Worm (Caenorhabditis elegans) whole organism, young adult: ENCODE results near the gene lin-31.

ENCODE experiments used
- B0035.1 ChIP-seq: sonication (generic microtip); optimal IDR thresholded peaks from 2 replicates; lab custom pipeline; 2016; ENCODE audit warnings: missing genetic modification characterization, mild to moderate bottlenecking, missing compliant biosample characterization, missing genotype, missing genetic modification reagents
- F23B12.7 ChIP-seq: sonication (generic microtip); optimal IDR thresholded peaks from 2 replicates; lab custom pipeline; 2017; ENCODE audit warnings: missing genetic modification characterization, mild to moderate bottlenecking, missing compliant biosample characterization, antibody characterized with exemption, moderate library complexity; ENCODE audit not compliant: insufficient read depth
- F55B11.4 ChIP-seq: sonication (generic microtip); optimal IDR thresholded peaks from 2 replicates; lab custom pipeline; 2016; ENCODE audit warnings: missing compliant biosample characterization, missing genetic modification characterization, borderline replicate concordance; ENCODE audit not compliant: insufficient read depth
- F57A8.1 ChIP-seq: fragments of 200-800 bp; sonication (Bioruptor generic); optimal IDR thresholded peaks from 2 replicates; lab custom pipeline; 2018; ENCODE audit warnings: mild to moderate bottlenecking, missing genetic modification characterization, moderate library complexity, missing compliant biosample characterization
- T26A5.8 ChIP-seq: sonication (generic microtip); optimal IDR thresholded peaks from 2 replicates; lab custom pipeline; 2016; ENCODE audit warnings: missing genetic modification characterization, missing compliant biosample characterization
- Y53F4B.3 ChIP-seq: fragments of 200-800 bp; sonication (Bioruptor generic); IDR thresholded peaks from 2 replicates; pipeline ENCODE4 v1.3.6; 2022; ENCODE audit warnings: missing genetic modification reagents, missing genetic modification characterization, missing compliant biosample characterization
- Y53G8AR.9 ChIP-seq: fragments of 200-800 bp; sonication (Bioruptor generic); conservative IDR thresholded peaks from 2 replicates; pipeline ENCODE4 v1.3.6; 2022; ENCODE audit warnings: missing genetic modification reagents, missing genetic modification characterization, missing compliant biosample characterization
- Y56A3A.18 ChIP-seq: fragments of 200-800 bp; sonication (Bioruptor generic); IDR thresholded peaks from 2 replicates; pipeline ENCODE4 v1.3.6; 2022; ENCODE audit warnings: missing genetic modification reagents, missing genetic modification characterization, missing compliant biosample characterization
- akir-1 ChIP-seq: fragments of 200-800 bp; sonication (Bioruptor generic); optimal IDR thresholded peaks from 2 replicates; lab custom pipeline; 2018; ENCODE audit warnings: mild to moderate bottlenecking, missing genetic modification characterization, moderate library complexity, missing compliant biosample characterization
- ama-1 ChIP-seq, 3 experiments: fragments of 150-350 bp in 1 of 3; sonication (generic microtip) in 2 of 3; optimal IDR thresholded peaks; 2 replicates each; lab custom pipeline; 2014 to 2018; ENCODE audit warnings: missing biosample characterization in 2 of 3, missing genetic modification characterization in 2 of 3, missing genetic modification reagents in 2 of 3
- aptf-2 ChIP-seq: fragments of 200-800 bp; sonication (Bioruptor generic); conservative IDR thresholded peaks from 2 replicates; pipeline ENCODE4 v1.3.6; 2022; ENCODE audit warnings: missing genetic modification reagents, missing genetic modification characterization, missing compliant biosample characterization
- athp-1 ChIP-seq: sonication (generic microtip); optimal IDR thresholded peaks from 2 replicates; lab custom pipeline; 2017; ENCODE audit warnings: mild to moderate bottlenecking, missing genetic modification characterization, missing compliant biosample characterization
- bed-1 ChIP-seq: fragments of 200-800 bp; sonication (Bioruptor generic); IDR thresholded peaks from 2 replicates; pipeline ENCODE4 v1.3.6; 2022; ENCODE audit warnings: missing genetic modification reagents, missing genetic modification characterization, missing compliant biosample characterization
- cebp-2 ChIP-seq: fragments of 200-800 bp; sonication (Bioruptor generic); IDR thresholded peaks from 2 replicates; pipeline ENCODE4 v1.3.6; 2022; ENCODE audit warnings: missing genetic modification characterization, missing compliant biosample characterization
- egrh-3 ChIP-seq: fragments of 200-800 bp; sonication (Bioruptor generic); IDR thresholded peaks from 2 replicates; pipeline ENCODE4 v1.3.6; 2022; ENCODE audit warnings: missing genetic modification reagents, missing genetic modification characterization, missing compliant biosample characterization
- ekl-4 ChIP-seq: fragments of 200-800 bp; sonication (Bioruptor generic); IDR thresholded peaks from 2 replicates; pipeline ENCODE4 v1.3.6; 2022; ENCODE audit warnings: missing genetic modification reagents, missing genetic modification characterization, missing compliant biosample characterization
- hlh-26 ChIP-seq: fragments of 200-800 bp; sonication (Bioruptor generic); conservative IDR thresholded peaks from 2 replicates; pipeline ENCODE4 v1.3.6; 2022; ENCODE audit warnings: missing genetic modification reagents, missing genetic modification characterization, missing compliant biosample characterization
- let-526 ChIP-seq: fragments of 200-800 bp; sonication (Bioruptor generic); IDR thresholded peaks from 2 replicates; pipeline ENCODE4 v1.3.6; 2022; ENCODE audit warnings: missing genetic modification reagents, missing genetic modification characterization, missing compliant biosample characterization
- lin-35 ChIP-seq, 3 experiments: fragments of 150-350 bp in 2 of 3; sonication (generic microtip) in 1 of 3; optimal IDR thresholded peaks; 2 replicates each; lab custom pipeline; 2014 to 2018; ENCODE audit warnings: missing biosample characterization in 3 of 3, missing genetic modification characterization in 3 of 3, missing genetic modification reagents in 3 of 3
- mes-4 ChIP-seq: sonication (generic microtip); optimal IDR thresholded peaks from 2 replicates; lab custom pipeline; 2016; ENCODE audit warnings: missing genotype, missing genetic modification characterization, missing compliant biosample characterization
- nfya-2 ChIP-seq: fragments of 200-800 bp; sonication (Bioruptor generic); IDR thresholded peaks from 2 replicates; pipeline ENCODE4 v1.3.6; 2022; ENCODE audit warnings: missing genetic modification reagents, missing genetic modification characterization, missing compliant biosample characterization
- nfyb-1 ChIP-seq: fragments of 200-800 bp; sonication (Bioruptor generic); IDR thresholded peaks from 2 replicates; pipeline ENCODE4 v1.3.6; 2022; ENCODE audit warnings: missing genetic modification reagents, missing genetic modification characterization, missing compliant biosample characterization
- nhr-90 ChIP-seq: sonication (generic microtip); optimal IDR thresholded peaks from 2 replicates; lab custom pipeline; 2016; ENCODE audit warnings: missing genotype, mild to moderate bottlenecking, missing genetic modification characterization, missing compliant biosample characterization
- pbrm-1 ChIP-seq: fragments of 200-800 bp; sonication (Bioruptor generic); IDR thresholded peaks from 2 replicates; pipeline ENCODE4 v1.3.6; 2022; ENCODE audit warnings: missing genetic modification reagents, missing genetic modification characterization, missing compliant biosample characterization
- pha-4 ChIP-seq: fragments of 150-350 bp; sonication (generic microtip); optimal IDR thresholded peaks from 2 replicates; lab custom pipeline; 2014; ENCODE audit warnings: missing biosample characterization, missing genetic modification reagents, missing genetic modification characterization
- rcor-1 ChIP-seq: fragments of 200-800 bp; sonication (Bioruptor generic); IDR thresholded peaks from 2 replicates; pipeline ENCODE4 v1.3.6; 2022; ENCODE audit warnings: missing genetic modification reagents, missing genetic modification characterization, missing compliant biosample characterization
- sdz-38 ChIP-seq: sonication (generic microtip); optimal IDR thresholded peaks from 2 replicates; lab custom pipeline; 2016; ENCODE audit warnings: missing genotype, missing genetic modification characterization, missing compliant biosample characterization
- sea-2 ChIP-seq: fragments of 200-800 bp; sonication (Bioruptor generic); IDR thresholded peaks from 2 replicates; pipeline ENCODE4 v1.3.6; 2022; ENCODE audit warnings: missing genetic modification characterization, missing compliant biosample characterization
- snpc-1.3 ChIP-seq: sonication (generic microtip); optimal IDR thresholded peaks from 2 replicates; lab custom pipeline; 2017; ENCODE audit warnings: missing genetic modification characterization, mild to moderate bottlenecking, missing compliant biosample characterization, antibody characterized with exemption, moderate library complexity, missing genotype, missing genetic modification reagents; ENCODE audit not compliant: insufficient read depth
- snpc-4 ChIP-seq, 5 experiments: fragments of 150-350 bp in 1 of 5; sonication (generic microtip) in 4 of 5; optimal IDR thresholded peaks; 2 replicates each; lab custom pipeline; 2014 to 2018; ENCODE audit warnings: missing genetic modification characterization in 5 of 5, missing biosample characterization in 3 of 5, antibody characterized with exemption in 2 of 5, mild to moderate bottlenecking in 2 of 5, missing compliant biosample characterization in 2 of 5, missing genotype in 2 of 5, moderate library complexity in 2 of 5, missing genetic modification reagents in 1 of 5
- zfh-2 ChIP-seq: fragments of 200-800 bp; sonication (Bioruptor generic); conservative IDR thresholded peaks from 2 replicates; pipeline ENCODE4 v1.3.6; 2022; ENCODE audit warnings: missing genetic modification reagents, missing genetic modification characterization, missing compliant biosample characterization
- ztf-18 ChIP-seq: sonication (generic microtip); optimal IDR thresholded peaks from 2 replicates; lab custom pipeline; 2016; ENCODE audit warnings: missing genotype, mild to moderate bottlenecking, missing genetic modification characterization, missing compliant biosample characterization
- ztf-28 ChIP-seq: fragments of 200-800 bp; sonication (Bioruptor generic); IDR thresholded peaks from 2 replicates; pipeline ENCODE4 v1.3.6; 2022; ENCODE audit warnings: missing genetic modification reagents, missing genetic modification characterization, missing compliant biosample characterization
- ztf-6 ChIP-seq: fragments of 200-800 bp; sonication (Bioruptor generic); IDR thresholded peaks from 2 replicates; pipeline ENCODE4 v1.3.6; 2022; ENCODE audit warnings: missing genetic modification reagents, missing genetic modification characterization, missing compliant biosample characterization

The lin-31 gene

ce11 chrII:4007972-4008371 is 25.6 kb downstream of the lin-31 start:
- TF ChIP-seq egrh-3 (GFP tag; lab: Robert Waterston, UW) = peak; percentile 37; the same call in 1 of the 2 replicates
- no peak for TF ChIP-seq bed-1 (GFP tag; lab: Robert Waterston, UW)
- peak; percentile 78 for TF ChIP-seq zfh-2
- TF ChIP-seq sea-2 (GFP tag; lab: Robert Waterston, UW) = 0 out of 2 replicates have a peak, but pooled peaks have one; percentile 43

DNA sequence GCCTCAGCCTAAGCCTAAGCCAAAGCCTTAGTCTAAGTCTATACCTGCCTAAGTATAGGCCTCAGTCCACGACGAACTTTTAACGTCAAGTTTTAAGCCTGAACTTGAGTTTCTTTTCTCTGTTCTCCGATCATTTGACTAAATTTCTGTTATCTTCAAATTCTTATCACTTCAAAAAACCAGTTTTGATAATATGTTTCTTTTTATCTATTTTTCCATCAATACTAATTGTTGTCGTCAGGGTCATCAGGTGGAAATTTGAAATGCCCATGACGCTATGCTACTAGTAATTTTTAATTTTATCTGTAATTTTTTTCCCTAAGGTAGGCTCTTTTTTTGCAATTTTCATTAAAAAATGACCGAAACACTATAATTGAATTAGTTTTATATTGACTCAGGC is 29.2 kb downstream of the lin-31 start:
- TF ChIP-seq F57A8.1 (no peak), akir-1 (GFP tag; lab: Kevin White, UChicago) (no peak), ztf-18 (tag; lab: Kevin White, UChicago) (no peak), egrh-3 (GFP tag; lab: Robert Waterston, UW) (no peak), ztf-6 (no peak), nhr-90 (tag; lab: Kevin White, UChicago) (no peak), sdz-38 (tag; lab: Kevin White, UChicago) (no peak), lin-35 (GFP tag; optimal IDR thresholded peaks at IDR 0.05; lab: Kevin White, UChicago) (no peak), T26A5.8 (tag; lab: Kevin White, UChicago) (no peak), snpc-1.3 (tag; lab: Kevin White, UChicago) (no peak), ztf-28 (GFP tag; lab: Robert Waterston, UW) (no peak), let-526 (GFP tag; lab: Robert Waterston, UW) (no peak), rcor-1 (GFP tag; lab: Robert Waterston, UW) (no peak), pha-4 (no peak), Y56A3A.18 (GFP tag; lab: Robert Waterston, UW) (no peak), aptf-2 (GFP tag; lab: Robert Waterston, UW) (no peak)

- no peak for TF ChIP-seq cebp-2 (GFP tag; lab: Robert Waterston, UW)
- TF ChIP-seq lin-35 (GFP tag; optimal IDR thresholded peaks at IDR 0.05; lab: Kevin White, UChicago) = no peak
- no peak for TF ChIP-seq Y53G8AR.9 (GFP tag; lab: Robert Waterston, UW)
- TF ChIP-seq snpc-4 (GFP tag; optimal IDR thresholded peaks at IDR 0.05; lab: Kevin White, UChicago) = no peak
- no peak for TF ChIP-seq snpc-4 (tag; optimal IDR thresholded peaks at IDR 0.05; lab: Kevin White, UChicago)
- TF ChIP-seq ama-1 (optimal IDR thresholded peaks at IDR 0.05; lab: Kevin White, UChicago) = no peak
- TF ChIP-seq ama-1 (GFP tag; optimal IDR thresholded peaks at IDR 0.05; lab: Kevin White, UChicago) = no peak
- no peak for TF ChIP-seq athp-1 (tag; lab: Kevin White, UChicago)
- TF ChIP-seq nhr-90 (tag; lab: Kevin White, UChicago) = no peak
- TF ChIP-seq nfyb-1 (GFP tag; lab: Robert Waterston, UW) = no peak
- TF ChIP-seq ekl-4 = no peak
- TF ChIP-seq F23B12.7 (tag; lab: Kevin White, UChicago) = no peak
- TF ChIP-seq Y53F4B.3 = no peak
- TF ChIP-seq hlh-26 (GFP tag; lab: Robert Waterston, UW) = no peak
- TF ChIP-seq B0035.1 (tag; lab: Kevin White, UChicago) = no peak
- TF ChIP-seq F55B11.4 (tag; lab: Kevin White, UChicago) = no peak
- no peak for TF ChIP-seq mes-4 (tag; lab: Kevin White, UChicago)
- no peak for TF ChIP-seq nfya-2 (GFP tag; lab: Robert Waterston, UW)
- TF ChIP-seq rcor-1 (GFP tag; lab: Robert Waterston, UW) = no peak
- TF ChIP-seq pbrm-1 = no peak
Measured at ce11 chrII:4018617-4019016, 36.3 kb downstream of the lin-31 start, which contains the start of gene K07D4.6. Gene K07D4.6, minus strand, starts transcription at chrII:4018717.
